Worm (Caenorhabditis elegans) whole organism, mixed stage, embryonic: ENCODE measurements around the gene T01D1.3.

ENCODE experiments used
- M03D4.4 ChIP-seq: sonication (generic microtip); optimal IDR thresholded peaks from 2 replicates; lab custom pipeline; 2017; ENCODE audit warnings: mild to moderate bottlenecking, missing genetic modification characterization, missing compliant biosample characterization
- bed-3 ChIP-seq: fragments of 200-800 bp; sonication (Bioruptor generic); optimal IDR thresholded peaks from 3 replicates; lab custom pipeline; 2018; ENCODE audit warnings: mild to moderate bottlenecking, missing genetic modification characterization, moderate library complexity, missing compliant biosample characterization
- blmp-1 ChIP-seq: fragments of 150-350 bp; optimal IDR thresholded peaks from 2 replicates; lab custom pipeline; 2014; ENCODE audit warnings: missing biosample characterization, missing genetic modification characterization
- ceh-39 ChIP-seq: fragments of 150-350 bp; optimal IDR thresholded peaks from 2 replicates; lab custom pipeline; 2014; ENCODE audit warnings: missing biosample characterization, missing genetic modification characterization
- ceh-43 ChIP-seq: fragments of 200-800 bp; sonication (Bioruptor generic); optimal IDR thresholded peaks from 2 replicates; lab custom pipeline; 2018; ENCODE audit warnings: mild to moderate bottlenecking, missing genetic modification characterization, moderate library complexity, missing compliant biosample characterization
- ceh-83 ChIP-seq: fragments of 200-800 bp; sonication (Bioruptor generic); optimal IDR thresholded peaks from 2 replicates; lab custom pipeline; 2018; ENCODE audit warnings: mild to moderate bottlenecking, missing genetic modification characterization, missing compliant biosample characterization
- ces-1 ChIP-seq: fragments of 150-350 bp; optimal IDR thresholded peaks from 2 replicates; lab custom pipeline; 2014; ENCODE audit warnings: missing biosample characterization, missing genetic modification reagents, missing genetic modification characterization
- cnd-1 ChIP-seq: fragments of 200-800 bp; sonication (Bioruptor generic); optimal IDR thresholded peaks from 2 replicates; lab custom pipeline; 2018; ENCODE audit warnings: mild to moderate bottlenecking, missing genetic modification characterization, missing compliant biosample characterization
- drap-1 ChIP-seq: fragments of 200-800 bp; sonication (Bioruptor generic); optimal IDR thresholded peaks from 3 replicates; lab custom pipeline; 2018; ENCODE audit warnings: mild to moderate bottlenecking, missing genetic modification characterization, missing compliant biosample characterization
- elt-1 ChIP-seq: sonication (generic microtip); optimal IDR thresholded peaks from 2 replicates; lab custom pipeline; 2017; ENCODE audit warnings: missing genetic modification characterization, mild to moderate bottlenecking, missing compliant biosample characterization, antibody characterized with exemption, moderate library complexity, borderline replicate concordance; ENCODE audit not compliant: insufficient read depth
- elt-3 ChIP-seq: fragments of 150-350 bp; optimal IDR thresholded peaks from 2 replicates; lab custom pipeline; 2014; ENCODE audit warnings: missing biosample characterization, missing genetic modification characterization
- flh-1 ChIP-seq: fragments of 200-800 bp; sonication (Bioruptor generic); optimal IDR thresholded peaks from 2 replicates; lab custom pipeline; 2018; ENCODE audit warnings: mild to moderate bottlenecking, missing genetic modification characterization, moderate library complexity, missing compliant biosample characterization
- ham-2 ChIP-seq: fragments of 200-800 bp; sonication (Bioruptor generic); optimal IDR thresholded peaks from 2 replicates; lab custom pipeline; 2018; ENCODE audit warnings: mild to moderate bottlenecking, missing genetic modification characterization, missing compliant biosample characterization
- hlh-1 ChIP-seq: fragments of 150-350 bp; optimal IDR thresholded peaks from 2 replicates; lab custom pipeline; 2014; ENCODE audit warnings: missing biosample characterization, missing genetic modification reagents, missing genetic modification characterization
- lin-13 ChIP-seq: fragments of 150-350 bp; optimal IDR thresholded peaks from 2 replicates; lab custom pipeline; 2014; ENCODE audit warnings: missing biosample characterization, missing genetic modification characterization
- lin-32 ChIP-seq: fragments of 200-800 bp; sonication (Bioruptor generic); optimal IDR thresholded peaks from 2 replicates; lab custom pipeline; 2018; ENCODE audit warnings: mild to moderate bottlenecking, missing genetic modification characterization, missing compliant biosample characterization
- lsy-2 ChIP-seq: fragments of 150-350 bp; optimal IDR thresholded peaks from 2 replicates; lab custom pipeline; 2014; ENCODE audit warnings: missing biosample characterization, missing genetic modification characterization
- mab-5 ChIP-seq: fragments of 150-350 bp; optimal IDR thresholded peaks from 2 replicates; lab custom pipeline; 2014; ENCODE audit warnings: missing biosample characterization, missing genetic modification characterization
- mep-1 ChIP-seq: fragments of 150-350 bp; optimal IDR thresholded peaks from 2 replicates; lab custom pipeline; 2017; ENCODE audit warnings: missing biosample characterization, missing genetic modification reagents, missing genetic modification characterization, inconsistent platforms
- mls-2 ChIP-seq: sonication (generic microtip); optimal IDR thresholded peaks from 2 replicates; lab custom pipeline; 2016; ENCODE audit warnings: mild to moderate bottlenecking, missing genetic modification characterization, moderate library complexity, missing compliant biosample characterization
- nhr-12 ChIP-seq: fragments of 150-350 bp; optimal IDR thresholded peaks from 2 replicates; lab custom pipeline; 2014; ENCODE audit warnings: missing biosample characterization, missing genetic modification characterization
- nhr-2 ChIP-seq: fragments of 150-350 bp; optimal IDR thresholded peaks from 2 replicates; lab custom pipeline; 2014; ENCODE audit warnings: missing biosample characterization, missing genetic modification characterization
- nhr-237 ChIP-seq: fragments of 150-350 bp; optimal IDR thresholded peaks from 2 replicates; lab custom pipeline; 2014; ENCODE audit warnings: missing biosample characterization, missing genetic modification characterization
- nhr-28 ChIP-seq: fragments of 150-350 bp; optimal IDR thresholded peaks from 2 replicates; lab custom pipeline; 2014; ENCODE audit warnings: missing biosample characterization, missing genetic modification characterization
- nhr-76 ChIP-seq: sonication (generic microtip); optimal IDR thresholded peaks from 2 replicates; lab custom pipeline; 2017; ENCODE audit warnings: missing biosample characterization, missing genetic modification characterization
- pha-4 ChIP-seq: fragments of 150-350 bp; optimal IDR thresholded peaks from 2 replicates; lab custom pipeline; 2018; ENCODE audit warnings: missing biosample characterization, missing genetic modification reagents, missing genetic modification characterization
- sem-2 ChIP-seq: fragments of 200-800 bp; sonication (Bioruptor generic); optimal IDR thresholded peaks from 2 replicates; lab custom pipeline; 2018; ENCODE audit warnings: mild to moderate bottlenecking, missing genetic modification characterization, missing compliant biosample characterization
- snpc-4 ChIP-seq: fragments of 150-350 bp; optimal IDR thresholded peaks from 2 replicates; lab custom pipeline; 2014; ENCODE audit warnings: missing biosample characterization, missing genetic modification characterization
- sptf-1 ChIP-seq: sonication (generic microtip); optimal IDR thresholded peaks from 2 replicates; lab custom pipeline; 2017; ENCODE audit warnings: mild to moderate bottlenecking, missing genetic modification characterization, moderate library complexity, missing compliant biosample characterization
- tbx-8 ChIP-seq: fragments of 200-800 bp; sonication (Bioruptor generic); optimal IDR thresholded peaks from 2 replicates; lab custom pipeline; 2018; ENCODE audit warnings: mild to moderate bottlenecking, missing genetic modification characterization, moderate library complexity, missing compliant biosample characterization
- unc-120 ChIP-seq: sonication (generic microtip); optimal IDR thresholded peaks from 2 replicates; lab custom pipeline; 2017; ENCODE audit warnings: missing genetic modification characterization, missing compliant biosample characterization; ENCODE audit not compliant: poor library complexity, severe bottlenecking
- unc-39 ChIP-seq: fragments of 150-350 bp; optimal IDR thresholded peaks from 2 replicates; lab custom pipeline; 2014; ENCODE audit warnings: missing biosample characterization, missing genetic modification characterization
- unc-62 ChIP-seq: fragments of 150-350 bp; optimal IDR thresholded peaks from 2 replicates; lab custom pipeline; 2014; ENCODE audit warnings: missing biosample characterization, missing genetic modification reagents, missing genetic modification characterization
- zip-8 ChIP-seq: fragments of 150-350 bp; optimal IDR thresholded peaks from 2 replicates; lab custom pipeline; 2014; ENCODE audit warnings: missing biosample characterization, missing genetic modification characterization
- ztf-11 ChIP-seq: fragments of 150-350 bp; optimal IDR thresholded peaks from 2 replicates; lab custom pipeline; 2014; ENCODE audit warnings: missing biosample characterization, missing genetic modification characterization

Gene T01D1.3

ce11 chrII:159294-159922 is 16.4 kb downstream of the T01D1.3 start:
- TF ChIP-seq pha-4 = peak; percentile 26
- no peak for TF ChIP-seq sptf-1 (tag; lab: Kevin White, UChicago)
- TF ChIP-seq hlh-1 (tag; lab: Kevin White, UChicago) = peak; percentile 68
- TF ChIP-seq nhr-76 (tag; lab: Kevin White, UChicago) = no peak
- TF ChIP-seq lsy-2 (tag; lab: Kevin White, UChicago) = peak; percentile 54
- TF ChIP-seq ceh-39 (tag; lab: Kevin White, UChicago) = peak; percentile 89
- peak; percentile 10 for TF ChIP-seq unc-120 (tag; lab: Kevin White, UChicago)
- no peak for TF ChIP-seq ztf-11 (tag; lab: Kevin White, UChicago)
- TF ChIP-seq unc-62 (GFP tag; lab: Kevin White, UChicago) = peak; percentile 51
- TF ChIP-seq, all 35 proteins: peak for 6

- TF ChIP-seq lin-32 (GFP tag; lab: Kevin White, UChicago) (no peak), flh-1 (GFP tag; lab: Kevin White, UChicago) (no peak), blmp-1 (tag; lab: Kevin White, UChicago) (peak; percentile 59), tbx-8 (GFP tag; lab: Kevin White, UChicago) (no peak), ham-2 (GFP tag; lab: Kevin White, UChicago) (peak; percentile 52), snpc-4 (tag; lab: Kevin White, UChicago) (no peak), lsy-2 (tag; lab: Kevin White, UChicago) (no peak), nhr-76 (tag; lab: Kevin White, UChicago) (no peak), ces-1 (GFP tag; lab: Kevin White, UChicago) (peak; percentile 90), bed-3 (no peak)
Measured at ce11 chrII:158004-158731, 17.6 kb downstream of the T01D1.3 start.

- TF ChIP-seq unc-39 (tag; lab: Kevin White, UChicago) (no peak), zip-8 (tag; lab: Kevin White, UChicago) (peak; percentile 75)
Measured at ce11 chrII:156999-157499, 18.7 kb downstream of the T01D1.3 start.

ce11 chrII:155904-156303 is 19.9 kb downstream of the T01D1.3 start, which contains the start of gene mrpl-28:
Gene mrpl-28, minus strand, starts transcription at chrII:156009.
- no peak for TF ChIP-seq drap-1 (GFP tag; lab: Kevin White, UChicago)
- TF ChIP-seq ham-2 (GFP tag; lab: Kevin White, UChicago) = no peak
- peak; percentile 84 for TF ChIP-seq nhr-237
- TF ChIP-seq nhr-2 = no peak
- TF ChIP-seq nhr-12 (tag; lab: Kevin White, UChicago) = no peak
- TF ChIP-seq nhr-28 (tag; lab: Kevin White, UChicago) = no peak
- TF ChIP-seq unc-120 (tag; lab: Kevin White, UChicago) = no peak
- no peak for TF ChIP-seq lin-32 (GFP tag; lab: Kevin White, UChicago)
- no peak for TF ChIP-seq blmp-1 (tag; lab: Kevin White, UChicago)
- TF ChIP-seq ztf-11 (tag; lab: Kevin White, UChicago) = no peak
- no peak for TF ChIP-seq M03D4.4 (tag; lab: Kevin White, UChicago)
- TF ChIP-seq zip-8 (tag; lab: Kevin White, UChicago) = no peak
- no peak for TF ChIP-seq bed-3
- peak; percentile 81 for TF ChIP-seq ces-1 (GFP tag; lab: Kevin White, UChicago)
- TF ChIP-seq ceh-43 (GFP tag; lab: Kevin White, UChicago) = no peak
- no peak for TF ChIP-seq snpc-4 (tag; lab: Kevin White, UChicago)
- no peak for TF ChIP-seq unc-62 (GFP tag; lab: Kevin White, UChicago)
- peak; percentile 29 for TF ChIP-seq hlh-1 (tag; lab: Kevin White, UChicago)
- no peak for TF ChIP-seq tbx-8 (GFP tag; lab: Kevin White, UChicago)
- no peak for TF ChIP-seq mls-2 (tag; lab: Kevin White, UChicago)
- TF ChIP-seq sptf-1 (tag; lab: Kevin White, UChicago) = peak; percentile 15
- no peak for TF ChIP-seq flh-1 (GFP tag; lab: Kevin White, UChicago)
- TF ChIP-seq sem-2 (GFP tag; lab: Kevin White, UChicago) = no peak
- TF ChIP-seq lsy-2 (tag; lab: Kevin White, UChicago) = peak; percentile 75
- no peak for TF ChIP-seq mab-5 (tag; lab: Kevin White, UChicago)
- TF ChIP-seq ceh-39 (tag; lab: Kevin White, UChicago) = peak; percentile 74
- TF ChIP-seq pha-4 = peak; percentile 86
- no peak for TF ChIP-seq elt-1 (tag; lab: Kevin White, UChicago)
- no peak for TF ChIP-seq unc-39 (tag; lab: Kevin White, UChicago)
- peak; percentile 78 for TF ChIP-seq mep-1
- peak; percentile 93 for TF ChIP-seq lin-13 (tag; lab: Kevin White, UChicago)
- TF ChIP-seq nhr-76 (tag; lab: Kevin White, UChicago) = no peak
- TF ChIP-seq elt-3 (tag; lab: Kevin White, UChicago) = no peak
- TF ChIP-seq cnd-1 = no peak
- TF ChIP-seq ceh-83 = no peak
